Fruit fly (Drosophila melanogaster) whole organism, embryonic: ENCODE data around the gene CG31792.
A peak's percentile ranks its signal among the peaks of the same experiment; 100 is the strongest.

Experiments
- Atf-2 ChIP-seq: fragments of 200-800 bp; sonication (Bioruptor generic); optimal IDR thresholded peaks from 2 replicates; lab custom pipeline; 2016; ENCODE audit warnings: missing biosample characterization, missing genetic modification characterization
- Bteb2 ChIP-seq: fragments of 200-800 bp; sonication (Bioruptor generic); optimal IDR thresholded peaks from 2 replicates; lab custom pipeline; 2016; ENCODE audit warnings: missing biosample characterization, missing genetic modification characterization
- CG10267 ChIP-seq: fragments of 200-800 bp; sonication (Bioruptor generic); optimal IDR thresholded peaks from 2 replicates; lab custom pipeline; 2018; ENCODE audit warnings: missing biosample characterization, mild to moderate bottlenecking, missing genetic modification characterization, moderate library complexity
- CG10366 ChIP-seq: fragments of 200-800 bp; sonication (Bioruptor generic); IDR thresholded peaks from 2 replicates; pipeline ENCODE4 v1.3.6; 2022; ENCODE audit warnings: missing biosample characterization, missing genetic modification characterization
- CG11560 ChIP-seq: fragments of 200-800 bp; sonication (Bioruptor generic); IDR thresholded peaks from 3 replicates; pipeline ENCODE4 v1.3.6; 2022; ENCODE audit warnings: missing biosample characterization, missing genetic modification characterization
- CG11723 ChIP-seq: fragments of 200-800 bp; sonication (Bioruptor generic); optimal IDR thresholded peaks from 2 replicates; lab custom pipeline; 2017; ENCODE audit warnings: missing biosample characterization, mild to moderate bottlenecking, missing genetic modification characterization
- CG12155 ChIP-seq: fragments of 200-800 bp; sonication (Bioruptor generic); optimal IDR thresholded peaks from 3 replicates; lab custom pipeline; 2016; ENCODE audit warnings: missing biosample characterization, missing genetic modification characterization
- CG16813 ChIP-seq: fragments of 200-800 bp; sonication (Bioruptor generic); IDR thresholded peaks from 3 replicates; pipeline ENCODE4 v1.3.6; 2022; ENCODE audit warnings: missing biosample characterization, missing genetic modification characterization; ENCODE audit not compliant: partially characterized antibody
- CG17186 ChIP-seq: fragments of 200-800 bp; sonication (Bioruptor generic); optimal IDR thresholded peaks from 3 replicates; lab custom pipeline; 2017; ENCODE audit warnings: missing biosample characterization, missing genetic modification reagents, missing genetic modification characterization
- CG18619 ChIP-seq: fragments of 200-800 bp; sonication (Bioruptor generic); optimal IDR thresholded peaks from 3 replicates; lab custom pipeline; 2017; ENCODE audit warnings: missing biosample characterization, mild to moderate bottlenecking, missing genetic modification characterization
- CG2116 ChIP-seq: fragments of 200-800 bp; sonication (Bioruptor generic); optimal IDR thresholded peaks from 3 replicates; lab custom pipeline; 2018; ENCODE audit warnings: missing biosample characterization, mild to moderate bottlenecking, missing genetic modification characterization
- CG3281 ChIP-seq: fragments of 200-800 bp; sonication (Bioruptor generic); optimal IDR thresholded peaks from 3 replicates; lab custom pipeline; 2017; ENCODE audit warnings: missing biosample characterization, mild to moderate bottlenecking, missing genetic modification characterization
- CG34224 ChIP-seq: fragments of 200-800 bp; sonication (Bioruptor generic); IDR thresholded peaks from 3 replicates; pipeline ENCODE4 v1.3.6; 2022; ENCODE audit warnings: missing biosample characterization, missing genetic modification characterization; ENCODE audit not compliant: partially characterized antibody
- CG4360 ChIP-seq: fragments of 200-800 bp; sonication (Bioruptor generic); IDR thresholded peaks from 2 replicates; pipeline ENCODE4 v1.3.6; 2022; ENCODE audit warnings: missing biosample characterization, missing genetic modification characterization
- CG4404 ChIP-seq: fragments of 200-800 bp; sonication (Bioruptor generic); IDR thresholded peaks from 2 replicates; pipeline ENCODE4 v1.3.6; 2022; ENCODE audit warnings: missing biosample characterization, missing genetic modification characterization
- CG4424 ChIP-seq: fragments of 200-800 bp; sonication (Bioruptor generic); optimal IDR thresholded peaks from 3 replicates; lab custom pipeline; 2016; ENCODE audit warnings: missing biosample characterization, missing genetic modification characterization
- CG4617 ChIP-seq: fragments of 200-800 bp; sonication (Bioruptor generic); optimal IDR thresholded peaks from 3 replicates; lab custom pipeline; 2016; ENCODE audit warnings: missing biosample characterization, missing genetic modification characterization, borderline replicate concordance
- CG6254 ChIP-seq: fragments of 200-800 bp; sonication (Bioruptor generic); optimal IDR thresholded peaks from 3 replicates; lab custom pipeline; 2017; ENCODE audit warnings: mild to moderate bottlenecking, missing biosample characterization, missing genetic modification reagents, missing genetic modification characterization
- CG6813 ChIP-seq: fragments of 200-800 bp; sonication (Bioruptor generic); optimal IDR thresholded peaks from 2 replicates; lab custom pipeline; 2017; ENCODE audit warnings: missing biosample characterization, missing genetic modification characterization, mild to moderate bottlenecking, moderate library complexity, missing genetic modification reagents
- CG9215 ChIP-seq: fragments of 200-800 bp; sonication (Bioruptor generic); IDR thresholded peaks from 2 replicates; pipeline ENCODE4 v1.3.6; 2022; ENCODE audit warnings: missing biosample characterization, missing genetic modification characterization
- CG9932 ChIP-seq: fragments of 200-800 bp; sonication (Bioruptor generic); IDR thresholded peaks from 2 replicates; pipeline ENCODE4 v1.3.6; 2022; ENCODE audit warnings: missing biosample characterization, missing genetic modification characterization
- Chrac-16 ChIP-seq: fragments of 200-800 bp; sonication (Bioruptor generic); optimal IDR thresholded peaks from 3 replicates; lab custom pipeline; 2016; ENCODE audit warnings: missing biosample characterization, missing genetic modification characterization
- Dad ChIP-seq: fragments of 200-800 bp; sonication (Bioruptor generic); optimal IDR thresholded peaks from 3 replicates; lab custom pipeline; 2016; ENCODE audit warnings: missing biosample characterization, missing genetic modification characterization
- Elba2 ChIP-seq: fragments of 200-800 bp; sonication (Bioruptor generic); optimal IDR thresholded peaks from 3 replicates; lab custom pipeline; 2016; ENCODE audit warnings: missing biosample characterization, missing genetic modification characterization
- Fer1 ChIP-seq: fragments of 200-800 bp; sonication (Bioruptor generic); optimal IDR thresholded peaks from 2 replicates; lab custom pipeline; 2017; ENCODE audit warnings: missing biosample characterization, mild to moderate bottlenecking, missing genetic modification characterization
- Hmx ChIP-seq: fragments of 200-800 bp; sonication (Bioruptor generic); optimal IDR thresholded peaks from 2 replicates; lab custom pipeline; 2016; ENCODE audit warnings: missing biosample characterization, missing genetic modification characterization
- Hr3 ChIP-seq: fragments of 200-800 bp; sonication (Bioruptor generic); optimal IDR thresholded peaks from 3 replicates; lab custom pipeline; 2016; ENCODE audit warnings: missing biosample characterization, missing genetic modification characterization
- Hr39 ChIP-seq: fragments of >200 bp; optimal IDR thresholded peaks from 2 replicates; lab custom pipeline; 2017
- Oaz ChIP-seq: fragments of 200-800 bp; sonication (Bioruptor generic); IDR thresholded peaks from 2 replicates; pipeline ENCODE4 v1.3.6; 2022; ENCODE audit warnings: missing biosample characterization, missing genetic modification characterization
- Opbp ChIP-seq: fragments of 200-800 bp; sonication (Bioruptor generic); IDR thresholded peaks from 3 replicates; pipeline ENCODE4 v1.3.6; 2022; ENCODE audit warnings: missing biosample characterization, missing genetic modification characterization; ENCODE audit not compliant: partially characterized antibody
- TFAM ChIP-seq: fragments of 200-800 bp; sonication (Bioruptor generic); optimal IDR thresholded peaks from 2 replicates; lab custom pipeline; 2017; ENCODE audit warnings: missing biosample characterization, missing genetic modification characterization, inconsistent platforms
- Trl ChIP-seq, 3 experiments: fragments of >200 bp in 2 of 3; fragments of 200-800 bp in 1 of 3; sonication (Bioruptor generic) in 1 of 3; optimal IDR thresholded peaks; 2 replicates in 1 of 3; 3 replicates in 2 of 3; lab custom pipeline; 2016 to 2017; ENCODE audit warnings: missing biosample characterization in 1 of 3, missing genetic modification characterization in 1 of 3
- ara ChIP-seq: fragments of 200-800 bp; sonication (Bioruptor generic); IDR thresholded peaks from 2 replicates; pipeline ENCODE4 v1.3.6; 2022; ENCODE audit warnings: missing biosample characterization, missing genetic modification characterization
- bowl ChIP-seq: fragments of 200-800 bp; sonication (Bioruptor generic); IDR thresholded peaks from 2 replicates; pipeline ENCODE4 v1.3.6; 2022; ENCODE audit warnings: missing biosample characterization, missing genetic modification characterization
- dimm ChIP-seq: fragments of 200-800 bp; sonication (Bioruptor generic); IDR thresholded peaks from 2 replicates; pipeline ENCODE4 v1.3.6; 2022; ENCODE audit warnings: missing biosample characterization, missing genetic modification characterization
- dysf ChIP-seq: fragments of 200-800 bp; sonication (Bioruptor generic); IDR thresholded peaks from 3 replicates; pipeline ENCODE4 v1.3.6; 2022; ENCODE audit warnings: missing biosample characterization, missing genetic modification characterization
- fd3F ChIP-seq: fragments of 200-800 bp; sonication (Bioruptor generic); optimal IDR thresholded peaks from 2 replicates; lab custom pipeline; 2018; ENCODE audit warnings: missing biosample characterization, mild to moderate bottlenecking, missing genetic modification characterization, moderate library complexity
- fru ChIP-seq: fragments of >200 bp; optimal IDR thresholded peaks from 2 replicates; lab custom pipeline; 2017
- gcm ChIP-seq: fragments of 200-800 bp; sonication (Bioruptor generic); optimal IDR thresholded peaks from 2 replicates; lab custom pipeline; 2019; ENCODE audit warnings: missing biosample characterization, mild to moderate bottlenecking, missing genetic modification characterization, moderate library complexity
- h ChIP-seq: fragments of >200 bp; optimal IDR thresholded peaks from 2 replicates; lab custom pipeline; 2017
- kay ChIP-seq: fragments of 200-800 bp; sonication (Bioruptor generic); optimal IDR thresholded peaks from 2 replicates; lab custom pipeline; 2016; ENCODE audit warnings: missing biosample characterization, missing genetic modification characterization
- lab ChIP-seq: fragments of 200-800 bp; sonication (Bioruptor generic); optimal IDR thresholded peaks from 3 replicates; lab custom pipeline; 2017; ENCODE audit warnings: missing biosample characterization, missing genetic modification characterization, mild to moderate bottlenecking, moderate library complexity, missing genetic modification reagents
- lilli ChIP-seq: fragments of 200-800 bp; sonication (Bioruptor generic); optimal IDR thresholded peaks from 3 replicates; lab custom pipeline; 2016; ENCODE audit warnings: missing biosample characterization, missing genetic modification characterization
- nom ChIP-seq: fragments of 200-800 bp; sonication (Bioruptor generic); optimal IDR thresholded peaks from 2 replicates; lab custom pipeline; 2017; ENCODE audit warnings: missing biosample characterization, missing genetic modification characterization, mild to moderate bottlenecking, moderate library complexity, missing genetic modification reagents
- odd ChIP-seq: fragments of 200-800 bp; sonication (Bioruptor generic); optimal IDR thresholded peaks from 2 replicates; lab custom pipeline; 2017; ENCODE audit warnings: missing biosample characterization, mild to moderate bottlenecking, missing genetic modification characterization
- pum ChIP-seq: fragments of 200-800 bp; sonication (Bioruptor generic); optimal IDR thresholded peaks from 2 replicates; lab custom pipeline; 2016; ENCODE audit warnings: missing biosample characterization, missing genetic modification characterization
- ranshi ChIP-seq: fragments of 200-800 bp; sonication (Bioruptor generic); IDR thresholded peaks from 2 replicates; pipeline ENCODE4 v1.3.6; 2022; ENCODE audit warnings: missing biosample characterization, missing genetic modification characterization
- tgo ChIP-seq: fragments of 200-800 bp; sonication (Bioruptor generic); IDR thresholded peaks from 3 replicates; pipeline ENCODE4 v1.3.6; 2022; ENCODE audit warnings: missing biosample characterization, missing genetic modification characterization
- toy ChIP-seq: fragments of 200-800 bp; sonication (Bioruptor generic); IDR thresholded peaks from 2 replicates; pipeline ENCODE4 v1.3.6; 2022; ENCODE audit warnings: missing biosample characterization, missing genetic modification characterization
- ttk ChIP-seq: fragments of 200-800 bp; sonication (Bioruptor generic); IDR thresholded peaks from 2 replicates; pipeline ENCODE4 v2.1.2; 2022; ENCODE audit warnings: missing biosample characterization, missing genetic modification characterization
- tup ChIP-seq: fragments of 200-800 bp; sonication (Bioruptor generic); optimal IDR thresholded peaks from 2 replicates; lab custom pipeline; 2016; ENCODE audit warnings: missing biosample characterization, mild to moderate bottlenecking, missing genetic modification characterization, moderate library complexity

The CG31792 gene

DNA sequence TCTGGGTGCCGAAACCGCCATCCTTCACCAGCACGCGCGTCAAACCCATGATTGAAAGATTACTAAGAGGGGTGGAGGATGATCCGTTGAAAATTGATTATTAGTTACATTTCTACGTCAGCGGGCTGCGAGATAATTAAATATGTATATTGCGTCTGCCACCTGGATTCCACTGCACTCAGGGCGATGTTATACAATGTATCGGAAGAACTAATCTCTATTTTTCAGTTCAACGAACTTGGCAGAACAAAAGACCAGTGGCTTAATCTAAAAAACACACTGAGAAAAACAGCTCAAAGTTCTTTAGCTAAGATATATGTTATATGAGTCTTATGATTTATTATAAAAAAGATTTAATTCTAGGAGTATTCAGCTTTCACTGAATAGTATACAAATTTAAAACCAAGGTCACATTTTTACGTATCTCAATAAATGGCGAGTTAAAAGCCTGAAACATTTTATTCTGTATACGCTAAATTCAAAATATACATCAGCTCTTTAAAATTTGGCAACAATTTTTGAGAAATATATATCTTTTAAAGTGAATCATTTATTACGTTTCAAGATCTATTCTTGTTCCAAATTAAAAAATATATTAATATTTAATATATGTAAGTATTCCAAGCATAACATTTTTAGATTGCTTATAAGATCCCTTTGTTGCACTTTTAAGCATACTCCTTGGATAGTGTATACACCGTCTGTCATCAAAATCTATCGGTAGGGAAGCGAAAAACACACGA is 43.6 kb upstream of the CG31792 start (continued):
- TF ChIP-seq dimm (GFP tag; lab: Robert Waterston, UW) (no peak), Hmx (no peak), CG17186 (GFP tag; lab: Kevin White, UChicago) (no peak), CG9932 (GFP tag; lab: Robert Waterston, UW) (peak; percentile 41; the same call in 1 of the 2 replicates), CG10366 (GFP tag; lab: Robert Waterston, UW) (no peak), pum (GFP tag; lab: Kevin White, UChicago) (no peak), ttk (GFP tag; lab: Robert Waterston, UW) (no peak), Elba2 (no peak), gcm (GFP tag; lab: Kevin White, UChicago) (no peak), CG12155 (GFP tag; lab: Kevin White, UChicago) (peak; percentile 14), fd3F (GFP tag; lab: Kevin White, UChicago) (peak; percentile 38), kay (no peak), odd (peak; percentile 25), Oaz (GFP tag; lab: Robert Waterston, UW) (no peak), h (no peak), CG11560 (tag; lab: Robert Waterston, UW) (no peak), CG6813 (GFP tag; lab: Kevin White, UChicago) (peak; percentile 9), bowl (GFP tag; lab: Robert Waterston, UW) (no peak), toy (no peak), CG4404 (GFP tag; lab: Robert Waterston, UW) (no peak), CG4360 (GFP tag; lab: Robert Waterston, UW) (no peak), CG11723 (GFP tag; lab: Kevin White, UChicago) (no peak), tup (GFP tag; lab: Kevin White, UChicago) (no peak), Hr3 (GFP tag; lab: Kevin White, UChicago) (peak; percentile 21), CG9215 (GFP tag; lab: Robert Waterston, UW) (no peak), CG6254 (no peak), fru (lab: Kevin White, UChicago) (no peak), Hr39 (lab: Kevin White, UChicago) (no peak), CG18619 (GFP tag; lab: Kevin White, UChicago) (no peak), tgo (no peak; the same call in 2 of the 3 replicates), CG4424 (GFP tag; lab: Kevin White, UChicago) (no peak), TFAM (GFP tag; lab: Kevin White, UChicago) (no peak), Fer1 (no peak), CG16813 (GFP tag; lab: Robert Waterston, UW) (no peak), dysf (GFP tag; lab: Robert Waterston, UW) (peak; percentile 59; the same call in 1 of the 3 replicates), ara (GFP tag; lab: Robert Waterston, UW) (no peak), Chrac-16 (no peak), Dad (no peak), nom (GFP tag; lab: Kevin White, UChicago) (no peak), Trl (optimal IDR thresholded peaks at IDR 0.05; lab: Kevin White, UChicago) (no peak), Trl (GFP tag; optimal IDR thresholded peaks at IDR 0.05; lab: Kevin White, UChicago) (no peak), Opbp (GFP tag; lab: Robert Waterston, UW) (no peak), lilli (GFP tag; lab: Kevin White, UChicago) (no peak), CG4617 (GFP tag; lab: Kevin White, UChicago) (no peak), CG2116 (GFP tag; lab: Kevin White, UChicago) (no peak), CG34224 (GFP tag; lab: Robert Waterston, UW) (no peak), CG10267 (tag; lab: Kevin White, UChicago) (peak; percentile 13), CG3281 (GFP tag; lab: Kevin White, UChicago) (peak; percentile 56), lab (GFP tag; lab: Kevin White, UChicago) (no peak), Bteb2 (GFP tag; lab: Kevin White, UChicago) (no peak), Atf-2 (GFP tag; lab: Kevin White, UChicago) (no peak), ranshi (0 out of 2 replicates have a peak, but pooled peaks have one; percentile 25)
